Fruit fly (Drosophila melanogaster): ENCODE measurements around the gene CAH2.

CAH2 gene

DNA sequence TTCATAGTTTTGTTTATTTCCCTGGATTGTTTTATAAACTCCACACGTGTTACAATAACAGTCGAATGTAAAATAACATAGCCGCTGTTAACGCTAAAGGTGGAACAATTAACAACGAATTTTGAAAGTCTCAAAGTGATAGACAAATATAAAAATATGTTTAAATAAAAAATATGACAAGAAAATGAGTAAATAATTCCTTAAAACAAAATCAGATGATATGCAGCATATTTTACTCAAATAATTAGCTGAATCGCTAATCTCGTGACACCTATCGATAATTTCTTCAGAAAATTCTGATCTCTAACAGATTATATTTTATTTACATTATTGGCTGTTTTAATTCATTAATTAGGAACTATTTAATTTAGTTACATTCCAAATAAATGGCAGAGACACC, 40.8 kb upstream of the CAH2 start, which contains the start of the genes CG5645 and Atg12 (continued):
- TF ChIP-seq D (optimal IDR thresholded peaks at IDR 0.05) = no peak
- peak; percentile 20 for TF ChIP-seq D (GFP tag; optimal IDR thresholded peaks at IDR 0.05)
- TF ChIP-seq CG12659 (GFP tag; optimal IDR thresholded peaks at IDR 0.05) = peak; percentile 60
- peak; percentile 11 for TF ChIP-seq maf-S (GFP tag; optimal IDR thresholded peaks at IDR 0.05)
- TF ChIP-seq Scr (GFP tag; IDR thresholded peaks at IDR 0.05; ENCODE audit: partially characterized antibody) = peak; percentile 89
- TF ChIP-seq sima (GFP tag; optimal IDR thresholded peaks at IDR 0.05) = no peak
- TF ChIP-seq CG33213 (GFP tag; optimal IDR thresholded peaks at IDR 0.05) = no peak
- no peak for TF ChIP-seq CG3838 (GFP tag; optimal IDR thresholded peaks at IDR 0.05)
- TF ChIP-seq Fer1 (GFP tag; optimal IDR thresholded peaks at IDR 0.05) = peak; percentile 75
- TF ChIP-seq D19B (GFP tag; optimal IDR thresholded peaks at IDR 0.05) = no peak
- 0 out of 2 replicates have a peak, but pooled peaks have one; percentile 19 for TF ChIP-seq esg (GFP tag; conservative IDR thresholded peaks at IDR 0.05)
- peak; percentile 55 for TF ChIP-seq ssp (GFP tag; IDR thresholded peaks at IDR 0.05)
- TF ChIP-seq CG16863 (GFP tag; optimal IDR thresholded peaks at IDR 0.05) = no peak
- TF ChIP-seq klu (GFP tag; IDR thresholded peaks at IDR 0.05) = no peak; the same call in 1 of the 2 replicates
- TF ChIP-seq CG13424 (tag; optimal IDR thresholded peaks at IDR 0.05) = peak; percentile 74
- peak; percentile 10 for TF ChIP-seq CG10147 (GFP tag; optimal IDR thresholded peaks at IDR 0.05)
- TF ChIP-seq CG42726 (GFP tag; IDR thresholded peaks at IDR 0.05; ENCODE audit: partially characterized antibody) = no peak; the same call in 1 of the 2 replicates
- TF ChIP-seq odd (GFP tag; optimal IDR thresholded peaks at IDR 0.05) = no peak
- peak; percentile 64 for TF ChIP-seq CG8388 (GFP tag; optimal IDR thresholded peaks at IDR 0.05)
- no peak for TF ChIP-seq shn (GFP tag; optimal IDR thresholded peaks at IDR 0.05)
- peak in 1 of 3 experiments; percentile 43 for TF ChIP-seq lola (GFP tag; optimal IDR thresholded peaks at IDR 0.05)
- no peak for TF ChIP-seq MTF-1 (GFP tag; optimal IDR thresholded peaks at IDR 0.05; ENCODE audit: borderline replicate concordance)
- TF ChIP-seq gt (GFP tag; IDR thresholded peaks at IDR 0.05) = no peak
- no peak for TF ChIP-seq CG1529 (GFP tag; optimal IDR thresholded peaks at IDR 0.05)
- no peak for TF ChIP-seq CG6683 (GFP tag; optimal IDR thresholded peaks at IDR 0.05)
- TF ChIP-seq E2f2 (GFP tag; IDR thresholded peaks at IDR 0.05) = peak; percentile 41; the same call in 1 of the 2 replicates
- TF ChIP-seq aop (GFP tag; IDR thresholded peaks at IDR 0.05) = no peak
- TF ChIP-seq dmrt99B (tag; optimal IDR thresholded peaks at IDR 0.05) = peak; percentile 51
- TF ChIP-seq CG10321 (GFP tag; IDR thresholded peaks at IDR 0.05) = no peak
- peak; percentile 52 for TF ChIP-seq CG30020 (tag; optimal IDR thresholded peaks at IDR 0.05)
- peak; percentile 66 for TF ChIP-seq HLH3B (GFP tag; IDR thresholded peaks at IDR 0.05)
- peak; percentile 85 for TF ChIP-seq Sry-δ (GFP tag; optimal IDR thresholded peaks at IDR 0.05)
- TF ChIP-seq Stat92E (GFP tag; optimal IDR thresholded peaks at IDR 0.05) = no peak
- peak; percentile 16 for TF ChIP-seq vfl (GFP tag; optimal IDR thresholded peaks at IDR 0.05)
- peak; percentile 63 for TF ChIP-seq CG18262 (tag; optimal IDR thresholded peaks at IDR 0.05)
- TF ChIP-seq CG18619 (GFP tag; optimal IDR thresholded peaks at IDR 0.05) = no peak
- TF ChIP-seq pho (GFP tag; optimal IDR thresholded peaks at IDR 0.05) = no peak
- peak; percentile 36; the same call in 1 of the 3 replicates for TF ChIP-seq CG14050 (GFP tag; IDR thresholded peaks at IDR 0.05)
- no peak for TF ChIP-seq gcm2 (GFP tag; optimal IDR thresholded peaks at IDR 0.05)
- no peak for TF ChIP-seq CG2875 (GFP tag; optimal IDR thresholded peaks at IDR 0.05)
- no peak for TF ChIP-seq Lim3 (GFP tag; IDR thresholded peaks at IDR 0.05)
- TF ChIP-seq CG16815 (GFP tag; optimal IDR thresholded peaks at IDR 0.05) = no peak
- peak; percentile 40 for TF ChIP-seq dmrt11E (tag; optimal IDR thresholded peaks at IDR 0.05)
- no peak for TF ChIP-seq jigr1 (GFP tag; IDR thresholded peaks at IDR 0.05)
- TF ChIP-seq CG2129 (GFP tag; IDR thresholded peaks at IDR 0.05; ENCODE audit: partially characterized antibody) = peak; percentile 73
- no peak for TF ChIP-seq nau (GFP tag; optimal IDR thresholded peaks at IDR 0.05)
- TF ChIP-seq Lhr (GFP tag; optimal IDR thresholded peaks at IDR 0.05) = no peak
- peak; percentile 65; the same call in 2 of the 3 replicates for TF ChIP-seq tgo (GFP tag; IDR thresholded peaks at IDR 0.05)
- TF ChIP-seq sna (GFP tag; IDR thresholded peaks at IDR 0.05; ENCODE audit: partially characterized antibody) = peak; percentile 93
- TF ChIP-seq Vsx1 (GFP tag; optimal IDR thresholded peaks at IDR 0.05) = peak; percentile 97
